Worm (Caenorhabditis elegans) whole organism, L4/young adult: ENCODE data around the gene C56C10.9.

Experiments used
- W03F9.2 ChIP-seq: fragments of 150-350 bp; optimal IDR thresholded peaks from 2 replicates; lab custom pipeline; 2014; ENCODE audit warnings: missing biosample characterization, missing genetic modification characterization
- dao-5 ChIP-seq: sonication (generic microtip); optimal IDR thresholded peaks from 2 replicates; lab custom pipeline; 2016; ENCODE audit warnings: missing genotype, missing genetic modification characterization, moderate library complexity, missing compliant biosample characterization
- him-1 ChIP-seq: sonication (generic microtip); optimal IDR thresholded peaks from 2 replicates; lab custom pipeline; 2016; ENCODE audit warnings: missing genotype, missing genetic modification reagents, missing genetic modification characterization, missing compliant biosample characterization

DNA sequence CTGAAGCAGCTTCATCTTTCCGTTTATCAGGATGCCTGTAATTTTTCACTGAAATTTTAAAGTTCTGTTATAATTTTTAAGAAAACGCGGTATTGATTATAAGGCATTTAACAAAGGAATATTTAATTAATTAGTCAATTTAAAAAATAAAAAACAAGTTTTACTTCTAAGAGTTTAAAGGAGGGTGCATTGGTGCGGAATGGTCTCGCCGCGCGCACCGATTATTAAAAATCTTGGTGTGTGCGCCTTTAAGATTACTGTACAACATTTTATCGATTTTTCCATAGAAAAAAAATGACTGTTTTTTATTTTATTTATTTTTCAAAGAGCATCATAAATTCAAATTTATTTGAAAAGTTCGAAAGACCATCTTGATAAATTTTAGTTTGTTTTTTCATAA is 5.4 kb upstream of the C56C10.9 start:
- no peak for TF ChIP-seq W03F9.2 (tag; lab: Kevin White, UChicago)
- TF ChIP-seq him-1 (tag; lab: Kevin White, UChicago) = no peak
- TF ChIP-seq dao-5 = no peak
